Fruit fly (Drosophila melanogaster) whole organism, pupa: ENCODE data around the gene Atac1.

Experiments
- CG10348 ChIP-seq: fragments of 200-800 bp; sonication (Bioruptor generic); IDR thresholded peaks from 2 replicates; pipeline ENCODE4 v1.3.6; 2022; ENCODE audit warnings: missing biosample characterization, missing genetic modification characterization
- CG12605 ChIP-seq: fragments of 200-800 bp; sonication (Bioruptor generic); IDR thresholded peaks from 2 replicates; pipeline ENCODE4 v1.3.6; 2022; ENCODE audit warnings: missing biosample characterization, missing genetic modification characterization
- CG13204 ChIP-seq: fragments of 200-800 bp; sonication (Bioruptor generic); optimal IDR thresholded peaks from 2 replicates; lab custom pipeline; 2018; ENCODE audit warnings: missing biosample characterization, mild to moderate bottlenecking, missing genetic modification characterization, moderate library complexity
- CG14655 ChIP-seq: fragments of 200-800 bp; sonication (Bioruptor generic); optimal IDR thresholded peaks from 3 replicates; lab custom pipeline; 2017; ENCODE audit warnings: mild to moderate bottlenecking, missing biosample characterization, missing genetic modification reagents, missing genetic modification characterization
- CG15710 ChIP-seq: fragments of 200-800 bp; sonication (Bioruptor generic); optimal IDR thresholded peaks from 2 replicates; lab custom pipeline; 2018; ENCODE audit warnings: missing biosample characterization, mild to moderate bottlenecking, missing genetic modification characterization, moderate library complexity
- CG17806 ChIP-seq: fragments of 200-800 bp; sonication (Bioruptor generic); optimal IDR thresholded peaks from 2 replicates; lab custom pipeline; 2018; ENCODE audit warnings: missing biosample characterization, mild to moderate bottlenecking, missing genetic modification characterization, moderate library complexity
- CG32121 ChIP-seq: fragments of 200-800 bp; sonication (Bioruptor generic); IDR thresholded peaks from 2 replicates; pipeline ENCODE4 v1.3.6; 2022; ENCODE audit warnings: missing biosample characterization, missing genetic modification characterization
- CG34367 ChIP-seq: fragments of 200-800 bp; sonication (Bioruptor generic); optimal IDR thresholded peaks from 2 replicates; lab custom pipeline; 2018; ENCODE audit warnings: missing biosample characterization, mild to moderate bottlenecking, missing genetic modification characterization
- CG4496 ChIP-seq: fragments of 200-800 bp; sonication (Bioruptor generic); IDR thresholded peaks from 3 replicates; pipeline ENCODE4 v1.3.6; 2022; ENCODE audit warnings: missing biosample characterization, missing genetic modification characterization
- CG8159 ChIP-seq: fragments of 200-800 bp; sonication (Bioruptor generic); optimal IDR thresholded peaks from 3 replicates; lab custom pipeline; 2018; ENCODE audit warnings: missing biosample characterization, mild to moderate bottlenecking, missing genetic modification characterization, moderate library complexity
- CG8301 ChIP-seq: fragments of 200-800 bp; sonication (Bioruptor generic); optimal IDR thresholded peaks from 2 replicates; lab custom pipeline; 2018; ENCODE audit warnings: missing biosample characterization, mild to moderate bottlenecking, missing genetic modification characterization
- CG9948 ChIP-seq: fragments of 200-800 bp; sonication (Bioruptor generic); optimal IDR thresholded peaks from 2 replicates; lab custom pipeline; 2018; ENCODE audit warnings: missing biosample characterization, mild to moderate bottlenecking, missing genetic modification characterization, moderate library complexity
- D1 ChIP-seq: fragments of 200-800 bp; sonication (Bioruptor generic); optimal IDR thresholded peaks from 2 replicates; lab custom pipeline; 2018; ENCODE audit warnings: missing biosample characterization, mild to moderate bottlenecking, missing genetic modification characterization, moderate library complexity
- EcR ChIP-seq: fragments of 200-800 bp; sonication (Bioruptor generic); optimal IDR thresholded peaks from 3 replicates; lab custom pipeline; 2019; ENCODE audit warnings: missing biosample characterization, missing genetic modification characterization, mild to moderate bottlenecking, moderate library complexity, missing genetic modification reagents
- Ets98B ChIP-seq: fragments of 200-800 bp; sonication (Bioruptor generic); IDR thresholded peaks from 2 replicates; pipeline ENCODE4 v1.3.6; 2022; ENCODE audit warnings: missing biosample characterization, missing genetic modification characterization
- Pif1A ChIP-seq: fragments of 200-800 bp; sonication (Bioruptor generic); optimal IDR thresholded peaks from 3 replicates; lab custom pipeline; 2016; ENCODE audit warnings: missing biosample characterization, missing genetic modification characterization
- Pif1B ChIP-seq: fragments of 200-800 bp; sonication (Bioruptor generic); optimal IDR thresholded peaks from 3 replicates; lab custom pipeline; 2016; ENCODE audit warnings: missing biosample characterization, missing genetic modification characterization
- Snoo ChIP-seq: fragments of 200-800 bp; sonication (Bioruptor generic); optimal IDR thresholded peaks from 3 replicates; lab custom pipeline; 2017; ENCODE audit warnings: missing biosample characterization, mild to moderate bottlenecking, missing genetic modification characterization, inconsistent platforms
- fd96Ca ChIP-seq: fragments of 200-800 bp; sonication (Bioruptor generic); IDR thresholded peaks from 3 replicates; pipeline ENCODE4 v1.3.6; 2022; ENCODE audit warnings: missing biosample characterization, missing genetic modification characterization
- gl ChIP-seq: fragments of 200-800 bp; sonication (Bioruptor generic); optimal IDR thresholded peaks from 2 replicates; lab custom pipeline; 2018; ENCODE audit warnings: missing biosample characterization, mild to moderate bottlenecking, missing genetic modification characterization
- rn ChIP-seq: fragments of 200-800 bp; sonication (Bioruptor generic); IDR thresholded peaks from 2 replicates; pipeline ENCODE4 v1.3.6; 2022; ENCODE audit warnings: missing biosample characterization, missing genetic modification characterization

The Atac1 gene

dm6 chr2L:6942714-6943113 lies 17.4 kb downstream of the Atac1 start, which contains the start of gene CG18304:
Gene CG18304 (minus strand): TSS chr2L:6942814.
- TF ChIP-seq Ets98B (GFP tag; lab: Robert Waterston, UW), result no peak
- TF ChIP-seq gl (tag; lab: Kevin White, UChicago), result no peak
- TF ChIP-seq CG17806 (tag; lab: Kevin White, UChicago), result no peak
- no peak for TF ChIP-seq CG12605 (GFP tag; lab: Robert Waterston, UW)
- no peak for TF ChIP-seq Pif1B (GFP tag; lab: Kevin White, UChicago)
- TF ChIP-seq CG14655 (GFP tag; lab: Kevin White, UChicago), result no peak
- no peak for TF ChIP-seq CG4496 (GFP tag; lab: Robert Waterston, UW)
- TF ChIP-seq CG10348 (GFP tag; lab: Robert Waterston, UW), result no peak
- TF ChIP-seq EcR (GFP tag; lab: Kevin White, UChicago), result no peak
- no peak for TF ChIP-seq Pif1A (GFP tag; lab: Kevin White, UChicago)
- no peak for TF ChIP-seq CG15710 (tag; lab: Kevin White, UChicago)

dm6 chr2L:6941731-6942130 lies 18.4 kb downstream of the Atac1 start:
- TF ChIP-seq Ets98B (GFP tag; lab: Robert Waterston, UW) (no peak), fd96Ca (GFP tag; lab: Robert Waterston, UW) (no peak), CG9948 (no peak), Pif1A (GFP tag; lab: Kevin White, UChicago) (no peak), CG14655 (GFP tag; lab: Kevin White, UChicago) (no peak), CG12605 (GFP tag; lab: Robert Waterston, UW) (no peak), Snoo (tag; lab: Kevin White, UChicago) (no peak), CG15710 (tag; lab: Kevin White, UChicago) (no peak), CG10348 (GFP tag; lab: Robert Waterston, UW) (no peak), CG8159 (tag; lab: Kevin White, UChicago) (no peak), Pif1B (GFP tag; lab: Kevin White, UChicago) (no peak), CG17806 (tag; lab: Kevin White, UChicago) (no peak), EcR (GFP tag; lab: Kevin White, UChicago) (no peak), CG34367 (tag; lab: Kevin White, UChicago) (no peak), rn (no peak), CG8301 (tag; lab: Kevin White, UChicago) (no peak), CG13204 (no peak), CG32121 (GFP tag; lab: Robert Waterston, UW) (no peak)

dm6 chr2L:6939698-6940097 lies 20.4 kb downstream of the Atac1 start:
- TF ChIP-seq Snoo (tag; lab: Kevin White, UChicago) (no peak), CG32121 (GFP tag; lab: Robert Waterston, UW) (peak; percentile 7; the same call in 1 of the 2 replicates), EcR (GFP tag; lab: Kevin White, UChicago) (no peak)

dm6 chr2L:6931821-6932220 lies 28.3 kb downstream of the Atac1 start, which contains the start of gene CG43232:
Gene CG43232 (plus strand): TSS chr2L:6932121.
- TF ChIP-seq CG9948, result no peak
- TF ChIP-seq Ets98B (GFP tag; lab: Robert Waterston, UW), result no peak
- TF ChIP-seq CG8159 (tag; lab: Kevin White, UChicago), result no peak
- no peak for TF ChIP-seq CG15710 (tag; lab: Kevin White, UChicago)
- TF ChIP-seq CG8301 (tag; lab: Kevin White, UChicago), result no peak
- TF ChIP-seq CG4496 (GFP tag; lab: Robert Waterston, UW), result no peak
- TF ChIP-seq fd96Ca (GFP tag; lab: Robert Waterston, UW), result no peak
- no peak for TF ChIP-seq Pif1B (GFP tag; lab: Kevin White, UChicago)

dm6 chr2L:6925114-6925513 lies 35.0 kb downstream of the Atac1 start:
- TF ChIP-seq CG34367 (tag; lab: Kevin White, UChicago) (no peak), CG17806 (tag; lab: Kevin White, UChicago) (no peak), CG8301 (tag; lab: Kevin White, UChicago) (no peak), Ets98B (GFP tag; lab: Robert Waterston, UW) (no peak), CG14655 (GFP tag; lab: Kevin White, UChicago) (no peak), Snoo (tag; lab: Kevin White, UChicago) (no peak), CG13204 (no peak), D1 (tag; lab: Kevin White, UChicago) (no peak), Pif1A (GFP tag; lab: Kevin White, UChicago) (no peak), CG32121 (GFP tag; lab: Robert Waterston, UW) (no peak)
- TF ChIP-seq, all 21 proteins: peak for 0

- TF ChIP-seq CG34367 (tag; lab: Kevin White, UChicago) (peak; percentile 82), CG9948 (peak; percentile 80), rn (no peak; the same call in 1 of the 2 replicates), CG13204 (no peak), CG14655 (GFP tag; lab: Kevin White, UChicago) (no peak), CG10348 (GFP tag; lab: Robert Waterston, UW) (no peak), CG12605 (GFP tag; lab: Robert Waterston, UW) (no peak; the same call in 1 of the 2 replicates), Pif1B (GFP tag; lab: Kevin White, UChicago) (peak; percentile 87), Pif1A (GFP tag; lab: Kevin White, UChicago) (peak; percentile 85), Snoo (tag; lab: Kevin White, UChicago) (peak; percentile 49), CG32121 (GFP tag; lab: Robert Waterston, UW) (peak; percentile 81), fd96Ca (GFP tag; lab: Robert Waterston, UW) (no peak), EcR (GFP tag; lab: Kevin White, UChicago) (peak; percentile 81), Ets98B (GFP tag; lab: Robert Waterston, UW) (peak; percentile 90), CG8301 (tag; lab: Kevin White, UChicago) (peak; percentile 88), D1 (tag; lab: Kevin White, UChicago) (no peak), CG17806 (tag; lab: Kevin White, UChicago) (peak; percentile 83), CG4496 (GFP tag; lab: Robert Waterston, UW) (peak; percentile 91; the same call in 1 of the 3 replicates), CG8159 (tag; lab: Kevin White, UChicago) (peak; percentile 82), CG15710 (tag; lab: Kevin White, UChicago) (peak; percentile 74), gl (tag; lab: Kevin White, UChicago) (peak; percentile 39)
- TF ChIP-seq, all 21 proteins: peak for 14
Measured at dm6 chr2L:6922091-6922753, 37.9 kb downstream of the Atac1 start.
